Worm (Caenorhabditis elegans): Measurements from ENCODE around the gene Y54F10AM.15.
"Not testable (repeated sequence)": the region's sequence is repeated elsewhere in the genome, so short reads cannot be mapped to it uniquely, and the experiment has no call there.

Y54F10AM.15 gene

DNA sequence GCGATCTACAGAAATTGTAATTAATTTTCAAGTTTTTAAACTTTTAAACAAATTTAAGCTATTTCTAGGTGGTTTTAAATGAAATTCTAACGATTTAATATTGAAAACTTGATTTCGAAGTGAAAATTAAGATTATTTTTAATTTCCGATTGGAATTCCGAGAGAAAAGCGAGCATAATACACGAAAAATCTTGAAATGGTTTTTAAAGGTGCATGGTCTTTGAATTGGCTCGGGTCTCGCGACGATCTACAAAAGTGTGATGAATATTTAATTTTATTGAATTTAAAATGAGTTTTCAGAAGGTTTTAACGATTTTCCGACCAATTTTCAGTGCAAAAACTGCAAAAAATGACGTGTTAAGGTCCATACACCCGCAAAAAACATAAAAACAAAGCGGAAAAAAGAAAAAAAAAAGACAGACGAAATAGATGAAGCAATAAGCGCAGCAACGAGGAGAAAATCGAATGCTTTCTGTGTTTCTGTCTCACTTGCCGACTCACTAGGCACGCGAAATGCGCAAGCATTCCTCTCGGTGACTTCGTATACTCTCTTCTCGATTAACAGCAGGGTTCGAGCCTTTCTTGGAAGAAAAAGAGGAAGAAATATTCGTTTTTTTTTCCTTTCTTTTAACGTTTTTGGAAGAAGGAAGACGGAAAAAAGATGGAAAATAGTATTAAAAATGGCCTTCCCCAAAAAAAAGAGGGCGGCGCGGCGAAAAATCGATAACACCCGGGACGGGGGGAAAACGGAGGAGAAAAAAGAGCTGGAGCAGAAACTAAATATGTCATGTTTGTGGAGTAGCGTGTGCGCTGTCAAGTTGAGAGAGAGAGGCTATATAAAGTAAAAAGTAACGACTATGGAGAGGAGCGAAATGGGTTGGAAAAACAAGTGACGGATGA lies 48.1 kb upstream of the Y54F10AM.15 start (continued):
- peak; percentile 7 for TF ChIP-seq egl-27 (tag; optimal IDR thresholded peaks at IDR 0.05)

DNA sequence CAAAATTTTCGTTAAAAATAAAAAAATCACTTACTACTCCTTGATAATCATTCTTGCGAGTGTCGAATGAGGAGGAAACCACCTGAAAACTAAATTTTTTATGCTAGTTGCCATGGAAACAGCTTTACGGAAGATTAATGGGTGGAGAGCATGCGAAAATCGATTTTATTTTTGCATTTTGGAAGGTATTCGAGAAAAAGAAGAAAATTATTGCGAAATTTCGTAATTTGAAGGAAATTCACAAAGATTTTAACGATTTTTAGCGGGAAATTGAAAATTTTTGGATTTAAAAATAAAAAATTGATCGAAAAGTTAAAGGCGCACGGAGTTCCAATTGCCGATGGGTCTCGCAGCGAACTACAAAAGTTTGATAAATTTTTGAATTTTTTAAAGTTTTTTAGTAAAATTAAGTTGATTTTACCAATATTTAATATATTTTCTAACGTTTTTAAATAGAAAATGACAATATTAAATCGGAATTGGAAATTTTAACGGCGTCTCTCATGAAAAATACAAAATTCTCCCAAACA lies 47.2 kb upstream of the Y54F10AM.15 start, which contains the start of gene Y54F10AR.1:
Gene Y54F10AR.1 (minus strand): TSS at position 51 of the 530 bp plus-strand sequence.
- TF ChIP-seq ztf-4 (tag; optimal IDR thresholded peaks at IDR 0.05) (no peak), ZK546.5 (tag; optimal IDR thresholded peaks at IDR 0.05) (no peak), unc-62 (GFP tag; optimal IDR thresholded peaks at IDR 0.05) (no peak), nhr-77 (tag; optimal IDR thresholded peaks at IDR 0.05) (no peak), gmeb-1 (tag; optimal IDR thresholded peaks at IDR 0.05) (no peak), egl-27 (tag; optimal IDR thresholded peaks at IDR 0.05) (no peak), fos-1 (tag; optimal IDR thresholded peaks at IDR 0.05) (no peak), sem-4 (tag; optimal IDR thresholded peaks at IDR 0.05) (no peak), sma-3 (GFP tag; optimal IDR thresholded peaks at IDR 0.05) (no peak)

DNA sequence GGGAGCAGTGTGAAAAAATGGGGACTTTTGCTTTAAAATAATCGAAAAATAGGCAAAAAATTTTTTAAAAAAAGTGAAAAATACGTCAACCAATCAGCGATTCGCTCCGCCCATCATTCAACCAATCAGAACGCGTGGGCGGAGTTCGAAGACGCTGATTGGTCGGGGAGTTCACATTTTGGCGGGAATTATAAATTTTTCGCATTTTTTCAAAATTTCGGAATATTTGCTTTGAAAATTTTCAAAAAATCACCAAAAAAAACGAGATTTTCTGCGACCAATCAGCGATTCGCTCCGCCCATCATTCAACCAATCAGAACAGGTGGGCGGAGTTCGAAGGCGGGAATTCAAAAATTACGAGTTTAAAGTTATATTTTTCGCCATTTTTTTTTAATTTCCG lies 43.9 kb upstream of the Y54F10AM.15 start:
- TF ChIP-seq ztf-1 (GFP tag; conservative IDR thresholded peaks at IDR 0.05): no peak
- no peak for TF ChIP-seq R02D3.7 (tag; optimal IDR thresholded peaks at IDR 0.05)
- no peak for TF ChIP-seq mab-5 (tag; optimal IDR thresholded peaks at IDR 0.05)
- no peak for TF ChIP-seq skn-1 (tag; optimal IDR thresholded peaks at IDR 0.05)
- no peak for TF ChIP-seq sem-4 (tag; optimal IDR thresholded peaks at IDR 0.05)
- no peak for TF ChIP-seq nhr-77 (tag; optimal IDR thresholded peaks at IDR 0.05)
- TF ChIP-seq gmeb-1 (tag; optimal IDR thresholded peaks at IDR 0.05): no peak
- TF ChIP-seq elt-1 (tag; optimal IDR thresholded peaks at IDR 0.05): no peak
- no peak for TF ChIP-seq elt-3 (tag; optimal IDR thresholded peaks at IDR 0.05)
- TF ChIP-seq nhr-237 (tag; optimal IDR thresholded peaks at IDR 0.05): no peak
- no peak for TF ChIP-seq C34F6.9 (tag; optimal IDR thresholded peaks at IDR 0.05)
- no peak for TF ChIP-seq blmp-1 (tag; optimal IDR thresholded peaks at IDR 0.05; ENCODE audit: insufficient read depth)
- TF ChIP-seq nhr-11 (tag; optimal IDR thresholded peaks at IDR 0.05): no peak
- TF ChIP-seq unc-62 (GFP tag; optimal IDR thresholded peaks at IDR 0.05): no peak
- no peak for TF ChIP-seq nhr-10 (tag; optimal IDR thresholded peaks at IDR 0.05)

DNA sequence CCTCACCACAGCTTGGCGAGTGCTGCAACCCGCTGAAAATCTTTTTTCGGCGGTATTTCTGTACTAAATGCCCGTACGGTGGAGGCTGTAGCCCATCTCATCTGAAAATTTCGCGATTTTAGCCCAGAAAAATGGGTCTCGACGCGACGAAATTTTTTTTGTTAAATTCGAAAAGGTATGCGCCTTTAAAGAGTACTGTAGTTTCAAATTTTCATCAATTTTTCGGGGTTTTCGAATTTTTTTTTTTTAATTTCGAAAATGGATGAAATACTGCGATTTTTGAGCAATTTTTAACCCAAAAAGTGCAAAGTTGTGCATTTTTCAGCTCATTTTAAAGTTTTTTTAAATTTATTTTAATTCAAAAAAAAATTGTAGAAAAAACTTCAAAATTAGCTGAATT lies 43.0 kb upstream of the Y54F10AM.15 start, which contains the start of gene Y54F10AR.2:
Gene Y54F10AR.2 (minus strand): TSS at position 101 of the 400 bp plus-strand sequence.
- no peak for TF ChIP-seq C34F6.9 (tag; optimal IDR thresholded peaks at IDR 0.05)
- TF ChIP-seq R02D3.7 (tag; optimal IDR thresholded peaks at IDR 0.05): no peak
- no peak for TF ChIP-seq nhr-237 (tag; optimal IDR thresholded peaks at IDR 0.05)
- no peak for TF ChIP-seq nhr-6 (tag; optimal IDR thresholded peaks at IDR 0.05)
- TF ChIP-seq nhr-10 (tag; optimal IDR thresholded peaks at IDR 0.05): no peak
- no peak for TF ChIP-seq sma-9 (GFP tag; optimal IDR thresholded peaks at IDR 0.05)
- TF ChIP-seq sma-9 (tag; optimal IDR thresholded peaks at IDR 0.05): no peak
- no peak for TF ChIP-seq ztf-4 (tag; optimal IDR thresholded peaks at IDR 0.05)
- no peak for TF ChIP-seq dmd-4 (tag; optimal IDR thresholded peaks at IDR 0.05)
- no peak for TF ChIP-seq nhr-25 (tag; optimal IDR thresholded peaks at IDR 0.05)
- TF ChIP-seq lin-13 (GFP tag; optimal IDR thresholded peaks at IDR 0.05): no peak
- no peak for TF ChIP-seq nhr-12 (tag; optimal IDR thresholded peaks at IDR 0.05)
- no peak for TF ChIP-seq peb-1 (tag; optimal IDR thresholded peaks at IDR 0.05)

DNA sequence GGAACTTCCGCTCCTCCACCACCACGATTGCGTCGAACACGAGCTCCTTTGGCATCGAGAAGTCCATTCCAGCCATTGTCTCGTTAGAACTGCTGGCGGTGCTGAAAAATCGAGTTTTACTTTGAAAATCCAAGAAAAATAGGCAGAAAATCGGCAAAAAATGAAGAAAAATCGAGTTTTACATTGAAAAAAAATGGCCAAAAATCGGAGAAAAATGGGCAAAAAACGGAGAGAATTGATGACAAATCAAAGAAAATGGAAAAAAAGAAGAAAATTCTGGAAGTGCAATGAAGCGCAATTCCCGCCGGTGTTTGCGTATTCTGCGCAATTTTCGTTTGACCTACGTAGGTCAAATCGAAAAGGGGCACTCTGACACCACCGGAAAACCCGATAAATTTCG lies 35.4 kb upstream of the Y54F10AM.15 start, which contains the start of gene Y54F10AM.11:
Gene Y54F10AM.11 (minus strand): TSS at position 101 of the 400 bp plus-strand sequence.
- TF ChIP-seq alr-1, snpc-4, R02D3.7 (tag; optimal IDR thresholded peaks at IDR 0.05): not testable (repeated sequence)

DNA sequence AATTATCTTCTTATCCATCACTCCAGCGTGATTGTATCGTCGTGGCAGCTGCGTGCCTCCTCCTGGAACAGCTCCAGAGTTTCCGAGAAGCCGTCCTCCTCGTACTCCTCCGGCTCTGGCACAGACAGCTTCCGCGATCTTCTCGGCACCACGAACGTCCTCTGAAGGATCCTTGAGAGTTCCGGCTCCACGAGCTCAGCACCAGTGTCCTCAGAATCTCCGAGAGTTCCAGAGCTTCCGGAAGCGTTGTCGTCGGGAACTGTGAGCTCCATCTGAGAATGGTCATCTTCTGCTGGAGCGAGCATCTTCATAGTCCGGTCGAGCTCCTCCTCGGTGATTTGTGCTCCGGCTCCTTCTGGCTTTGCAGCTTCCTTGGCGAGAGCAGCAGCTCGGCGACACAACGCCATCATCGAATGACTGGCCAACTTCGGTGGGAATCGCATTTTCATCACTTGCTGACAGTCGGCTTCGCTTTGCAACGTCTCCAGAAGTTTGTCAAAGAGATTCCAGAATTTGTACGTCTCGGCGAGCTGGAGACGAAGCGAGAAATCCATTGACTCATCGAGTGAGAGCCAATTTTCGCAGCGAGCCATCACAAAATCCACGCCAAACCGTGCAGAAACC lies 34.7 kb upstream of the Y54F10AM.15 start:
- TF ChIP-seq mbf-1 (tag; optimal IDR thresholded peaks at IDR 0.05): no peak
- no peak for TF ChIP-seq C34F6.9 (tag; optimal IDR thresholded peaks at IDR 0.05)
- TF ChIP-seq sem-4 (tag; optimal IDR thresholded peaks at IDR 0.05): no peak
- TF ChIP-seq ceh-16 (tag; optimal IDR thresholded peaks at IDR 0.05): no peak
- TF ChIP-seq ztf-1 (GFP tag; conservative IDR thresholded peaks at IDR 0.05): no peak
- TF ChIP-seq elt-3 (tag; optimal IDR thresholded peaks at IDR 0.05): no peak
- TF ChIP-seq nhr-12 (tag; optimal IDR thresholded peaks at IDR 0.05): no peak
